Worm (Caenorhabditis elegans) whole organism, early embryonic: ENCODE results near the gene dop-1.
A peak's percentile ranks its signal among the peaks of the same experiment; 100 is the strongest.

ENCODE experiments used
- B0310.2 ChIP-seq: sonication (generic microtip); optimal IDR thresholded peaks from 2 replicates; lab custom pipeline; 2016; ENCODE audit warnings: mild to moderate bottlenecking, missing genetic modification characterization, missing compliant biosample characterization
- F13C5.2 ChIP-seq: sonication (generic microtip); optimal IDR thresholded peaks from 2 replicates; lab custom pipeline; 2017; ENCODE audit warnings: mild to moderate bottlenecking, missing genetic modification characterization, inconsistent platforms, missing compliant biosample characterization
- aly-1 ChIP-seq: sonication (generic microtip); optimal IDR thresholded peaks from 2 replicates; lab custom pipeline; 2016; ENCODE audit warnings: missing genetic modification characterization, missing compliant biosample characterization
- ama-1 ChIP-seq: fragments of 150-350 bp; optimal IDR thresholded peaks from 2 replicates; lab custom pipeline; 2014
- ceh-13 ChIP-seq: fragments of 200-800 bp; sonication (Bioruptor generic); optimal IDR thresholded peaks from 2 replicates; lab custom pipeline; 2018; ENCODE audit warnings: mild to moderate bottlenecking, missing genetic modification characterization, missing compliant biosample characterization
- ceh-36 ChIP-seq: sonication (generic microtip); optimal IDR thresholded peaks from 2 replicates; lab custom pipeline; 2016; ENCODE audit warnings: missing genetic modification characterization, inconsistent platforms, missing compliant biosample characterization
- ets-7 ChIP-seq: sonication (generic microtip); optimal IDR thresholded peaks from 2 replicates; lab custom pipeline; 2016; ENCODE audit warnings: missing genotype, missing genetic modification characterization, missing compliant biosample characterization
- flt-1 ChIP-seq: fragments of 200-800 bp; sonication (Bioruptor generic); IDR thresholded peaks from 2 replicates; pipeline ENCODE4 v1.3.6; 2022; ENCODE audit warnings: missing genetic modification characterization, missing compliant biosample characterization
- hmbx-1 ChIP-seq: sonication (generic microtip); optimal IDR thresholded peaks from 2 replicates; lab custom pipeline; 2016; ENCODE audit warnings: mild to moderate bottlenecking, missing genetic modification characterization, missing compliant biosample characterization
- hmg-4 ChIP-seq: fragments of 200-800 bp; sonication (Bioruptor generic); optimal IDR thresholded peaks from 2 replicates; lab custom pipeline; 2018; ENCODE audit warnings: mild to moderate bottlenecking, missing genetic modification characterization, missing compliant biosample characterization
- hnd-1 ChIP-seq: sonication (generic microtip); optimal IDR thresholded peaks from 2 replicates; lab custom pipeline; 2016; ENCODE audit warnings: missing genetic modification characterization, missing compliant biosample characterization
- pes-1 ChIP-seq: fragments of 200-800 bp; sonication (Bioruptor generic); IDR thresholded peaks from 2 replicates; pipeline ENCODE4 v1.3.6; 2022; ENCODE audit warnings: missing genetic modification reagents, missing genetic modification characterization, missing compliant biosample characterization
- scrt-1 ChIP-seq: fragments of 200-800 bp; sonication (Bioruptor generic); IDR thresholded peaks from 2 replicates; pipeline ENCODE4 v1.3.6; 2022; ENCODE audit warnings: missing genetic modification characterization, missing compliant biosample characterization
- sea-1 ChIP-seq: fragments of 200-800 bp; sonication (Bioruptor generic); conservative IDR thresholded peaks from 2 replicates; pipeline ENCODE4 v1.3.6; 2022; ENCODE audit warnings: missing genetic modification characterization, missing compliant biosample characterization
- tbx-11 ChIP-seq: fragments of 200-800 bp; sonication (Bioruptor generic); IDR thresholded peaks from 2 replicates; pipeline ENCODE4 v1.3.6; 2022; ENCODE audit warnings: missing genetic modification characterization, missing compliant biosample characterization
- tbx-37 ChIP-seq: fragments of 200-800 bp; sonication (Bioruptor generic); conservative IDR thresholded peaks from 2 replicates; pipeline ENCODE4 v1.3.6; 2022; ENCODE audit warnings: missing genetic modification reagents, missing genetic modification characterization, missing compliant biosample characterization
- tra-4 ChIP-seq: sonication (generic microtip); optimal IDR thresholded peaks from 2 replicates; lab custom pipeline; 2017; ENCODE audit warnings: missing genetic modification characterization, missing compliant biosample characterization

Gene dop-1

DNA sequence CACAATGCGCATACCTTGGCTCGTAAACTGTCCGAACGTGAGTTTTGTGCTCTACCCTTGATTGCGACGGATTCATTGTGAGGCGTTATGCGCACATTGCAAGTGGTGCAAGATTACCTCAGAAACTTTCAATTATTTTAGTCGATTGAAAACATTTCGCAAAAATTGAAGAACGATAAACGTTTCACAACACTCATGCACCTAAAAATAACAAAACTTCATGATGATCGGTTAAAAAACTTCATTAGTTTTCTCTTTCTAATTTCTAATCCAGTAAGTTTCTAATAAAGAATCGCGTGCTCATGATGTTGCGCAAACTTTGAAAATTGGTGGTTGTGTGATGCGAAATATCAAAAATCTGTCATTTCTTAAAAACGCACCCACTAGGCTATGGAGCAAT, at the start of gene dop-1:
dop-1 (minus strand) TSS at position 101 of the 400 bp plus-strand sequence.
- TF ChIP-seq scrt-1 (GFP tag; lab: Robert Waterston, UW) (no peak), ama-1 (lab: Kevin White, UChicago) (no peak), aly-1 (tag; lab: Kevin White, UChicago) (no peak), hnd-1 (tag; lab: Kevin White, UChicago) (no peak), hmbx-1 (tag; lab: Kevin White, UChicago) (no peak), sea-1 (GFP tag; lab: Robert Waterston, UW) (no peak), pes-1 (GFP tag; lab: Robert Waterston, UW) (no peak), tra-4 (tag; lab: Kevin White, UChicago) (no peak), tbx-37 (GFP tag; lab: Robert Waterston, UW) (no peak), flt-1 (no peak), B0310.2 (tag; lab: Kevin White, UChicago) (no peak), ceh-36 (no peak)

DNA sequence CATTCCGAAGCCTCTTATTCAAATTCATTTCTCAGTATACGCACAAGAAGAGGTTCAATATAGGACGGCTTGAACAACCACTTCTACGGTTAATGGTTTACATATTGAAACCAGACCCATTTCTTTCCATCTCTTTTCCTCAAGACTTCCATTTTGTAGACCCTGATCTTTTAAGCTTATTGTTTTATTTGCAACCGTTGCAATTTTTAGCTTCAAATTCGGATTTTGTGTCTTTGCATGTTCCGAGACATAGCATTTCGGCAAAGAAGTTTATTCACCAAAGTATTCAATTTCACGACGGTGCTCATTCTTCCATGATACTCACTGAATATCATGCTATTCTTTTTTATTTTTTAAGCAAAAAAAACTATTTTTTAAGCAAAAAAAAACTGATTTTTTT, 47.6 kb upstream of the dop-1 start, which contains the start of gene nmur-3:
nmur-3 (plus strand) TSS at position 301 of the 400 bp plus-strand sequence.
- TF ChIP-seq aly-1 (tag; lab: Kevin White, UChicago) (no peak), B0310.2 (tag; lab: Kevin White, UChicago) (no peak), ets-7 (tag; lab: Kevin White, UChicago) (no peak)

DNA sequence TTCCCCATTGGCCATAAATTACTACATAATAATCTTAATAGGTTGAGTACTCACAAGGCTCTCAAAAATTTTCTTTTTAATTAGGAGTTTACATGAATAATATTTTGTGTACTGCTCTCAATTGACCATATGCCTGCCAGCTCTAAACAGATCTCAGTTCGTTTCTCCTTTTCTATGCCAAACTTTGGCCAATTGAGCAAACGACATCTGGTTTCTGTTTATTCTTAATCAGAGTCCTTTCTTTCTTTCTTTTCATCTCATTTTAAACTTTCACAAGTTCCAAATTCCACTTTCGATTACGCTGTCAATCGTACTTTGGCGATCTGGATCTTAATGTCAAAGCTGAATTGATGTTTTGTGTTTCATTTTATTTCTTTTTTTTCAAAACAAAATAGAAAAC, 45.7 kb upstream of the dop-1 start:
- TF ChIP-seq hnd-1 (tag; lab: Kevin White, UChicago) = no peak
- no peak for TF ChIP-seq B0310.2 (tag; lab: Kevin White, UChicago)
- no peak for TF ChIP-seq ama-1 (lab: Kevin White, UChicago)
- no peak for TF ChIP-seq hmg-4 (GFP tag; lab: Kevin White, UChicago)
- TF ChIP-seq ceh-36 = no peak
- TF ChIP-seq F13C5.2 (tag; lab: Kevin White, UChicago) = no peak
- no peak for TF ChIP-seq pes-1 (GFP tag; lab: Robert Waterston, UW)

DNA sequence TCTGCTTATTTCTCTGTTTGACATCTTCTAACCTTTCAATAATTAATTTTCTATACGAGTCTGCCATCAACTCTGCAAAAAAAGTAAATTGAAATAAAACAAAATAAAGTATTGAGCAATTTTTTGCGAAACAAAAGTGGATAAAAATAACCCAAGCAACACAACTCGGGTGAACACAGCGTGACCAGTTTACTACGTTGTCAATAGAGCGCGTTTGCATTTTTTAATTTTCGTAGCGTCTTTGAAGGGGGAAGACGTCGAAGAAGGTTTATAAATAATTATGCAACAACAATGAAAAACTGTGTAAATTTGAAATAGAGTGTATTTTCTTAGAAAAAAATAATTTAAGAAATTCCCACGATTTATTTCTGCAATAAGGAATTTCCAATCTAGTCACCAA, 43.7 kb upstream of the dop-1 start, which contains the start of gene atg-16.1:
atg-16.1 (minus strand) TSS at position 76 of the 400 bp plus-strand sequence.
- TF ChIP-seq ceh-13 (GFP tag; lab: Kevin White, UChicago) = no peak
- peak; percentile 4 for TF ChIP-seq F13C5.2 (tag; lab: Kevin White, UChicago)

DNA sequence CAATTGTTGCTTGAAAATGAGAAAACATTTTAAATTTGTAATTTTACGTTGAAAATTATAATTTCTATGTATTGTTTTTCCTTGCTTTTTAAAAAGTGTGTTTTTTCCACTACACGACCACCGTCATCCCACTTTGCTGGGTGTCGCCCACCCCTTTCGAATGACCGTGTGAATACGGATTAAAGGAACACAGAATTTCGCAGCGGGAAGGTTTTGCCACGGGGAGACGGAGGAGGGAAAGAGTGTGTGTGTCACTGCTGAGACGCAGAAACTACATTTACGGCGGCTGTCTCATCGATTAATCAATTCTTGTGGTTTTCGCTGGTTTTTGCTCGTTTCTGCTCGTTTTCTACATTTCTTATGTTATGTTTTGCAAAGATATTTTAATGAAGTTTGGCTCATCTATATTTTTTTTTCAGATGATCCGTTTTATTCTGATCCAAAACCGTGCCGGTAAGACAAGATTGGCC, 39.2 kb upstream of the dop-1 start, which contains the start of gene aps-2:
aps-2 (plus strand) TSS at position 420 of the 470 bp plus-strand sequence.
- TF ChIP-seq hmg-4 (GFP tag; lab: Kevin White, UChicago) (peak; percentile 59), F13C5.2 (tag; lab: Kevin White, UChicago) (peak; percentile 76), ama-1 (lab: Kevin White, UChicago) (no peak)

DNA sequence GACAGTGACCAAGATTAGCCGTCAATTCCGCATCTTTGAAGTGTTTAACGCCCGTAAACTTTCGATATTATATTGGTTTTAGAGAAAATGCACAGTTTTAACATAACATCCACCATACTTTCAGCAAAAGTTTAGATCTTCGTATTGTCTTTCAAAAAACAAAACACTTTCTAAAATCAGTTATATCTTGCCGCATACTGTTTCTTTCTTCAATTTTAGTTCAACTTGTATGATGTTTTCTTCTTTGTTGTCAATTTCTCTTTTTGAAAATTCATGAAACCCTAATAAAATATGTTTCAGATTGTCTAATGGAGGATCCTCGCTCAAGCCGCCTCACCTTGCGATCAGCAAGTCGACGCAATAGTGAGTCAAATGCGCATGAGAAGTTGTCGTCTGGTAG, 35.2 kb upstream of the dop-1 start, which contains the start of gene F02E8.4:
F02E8.4 (plus strand) TSS at position 301 of the 400 bp plus-strand sequence.
- TF ChIP-seq ets-7 (tag; lab: Kevin White, UChicago) = no peak
- TF ChIP-seq hnd-1 (tag; lab: Kevin White, UChicago) = no peak
- TF ChIP-seq pes-1 (GFP tag; lab: Robert Waterston, UW) = no peak
- TF ChIP-seq flt-1 = no peak
- TF ChIP-seq aly-1 (tag; lab: Kevin White, UChicago) = no peak
- no peak for TF ChIP-seq ceh-13 (GFP tag; lab: Kevin White, UChicago)
- no peak for TF ChIP-seq F13C5.2 (tag; lab: Kevin White, UChicago)
- no peak for TF ChIP-seq scrt-1 (GFP tag; lab: Robert Waterston, UW)
- no peak for TF ChIP-seq ama-1 (lab: Kevin White, UChicago)
- no peak for TF ChIP-seq tra-4 (tag; lab: Kevin White, UChicago)
- TF ChIP-seq hmg-4 (GFP tag; lab: Kevin White, UChicago) = no peak
- TF ChIP-seq tbx-11 (GFP tag; lab: Robert Waterston, UW) = no peak
- TF ChIP-seq ceh-36 = no peak
- no peak for TF ChIP-seq tbx-37 (GFP tag; lab: Robert Waterston, UW)
- no peak for TF ChIP-seq B0310.2 (tag; lab: Kevin White, UChicago)
- TF ChIP-seq sea-1 (GFP tag; lab: Robert Waterston, UW) = no peak
- TF ChIP-seq hmbx-1 (tag; lab: Kevin White, UChicago) = no peak

DNA sequence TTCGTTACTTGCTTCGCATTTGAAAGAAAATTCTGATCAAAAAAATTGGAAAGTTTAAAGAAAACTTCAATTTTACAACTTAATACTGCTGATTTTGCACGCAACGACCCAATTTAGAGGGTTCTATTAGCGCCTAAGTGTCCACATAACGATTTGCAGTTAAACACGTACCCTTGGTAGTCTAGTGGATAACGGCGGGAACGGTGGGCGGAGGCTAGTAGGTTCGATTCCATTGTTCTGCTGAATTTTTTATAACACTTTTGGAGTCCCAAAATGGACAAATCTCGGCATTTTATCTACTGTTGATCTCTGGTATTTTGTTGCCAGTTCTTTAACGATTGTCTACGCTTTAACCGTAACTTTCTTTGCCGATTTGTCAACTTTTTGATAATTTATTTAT, 34.5 kb upstream of the dop-1 start:
- no peak for TF ChIP-seq B0310.2 (tag; lab: Kevin White, UChicago)
- TF ChIP-seq aly-1 (tag; lab: Kevin White, UChicago) = no peak
- TF ChIP-seq ceh-36 = no peak
- no peak for TF ChIP-seq F13C5.2 (tag; lab: Kevin White, UChicago)
- TF ChIP-seq ama-1 (lab: Kevin White, UChicago) = no peak
- no peak for TF ChIP-seq tbx-11 (GFP tag; lab: Robert Waterston, UW)
- TF ChIP-seq hmg-4 (GFP tag; lab: Kevin White, UChicago) = no peak
- TF ChIP-seq scrt-1 (GFP tag; lab: Robert Waterston, UW) = no peak
- no peak for TF ChIP-seq tra-4 (tag; lab: Kevin White, UChicago)
- TF ChIP-seq pes-1 (GFP tag; lab: Robert Waterston, UW) = no peak
- no peak for TF ChIP-seq hnd-1 (tag; lab: Kevin White, UChicago)
- no peak for TF ChIP-seq flt-1
- TF ChIP-seq tbx-37 (GFP tag; lab: Robert Waterston, UW) = no peak

DNA sequence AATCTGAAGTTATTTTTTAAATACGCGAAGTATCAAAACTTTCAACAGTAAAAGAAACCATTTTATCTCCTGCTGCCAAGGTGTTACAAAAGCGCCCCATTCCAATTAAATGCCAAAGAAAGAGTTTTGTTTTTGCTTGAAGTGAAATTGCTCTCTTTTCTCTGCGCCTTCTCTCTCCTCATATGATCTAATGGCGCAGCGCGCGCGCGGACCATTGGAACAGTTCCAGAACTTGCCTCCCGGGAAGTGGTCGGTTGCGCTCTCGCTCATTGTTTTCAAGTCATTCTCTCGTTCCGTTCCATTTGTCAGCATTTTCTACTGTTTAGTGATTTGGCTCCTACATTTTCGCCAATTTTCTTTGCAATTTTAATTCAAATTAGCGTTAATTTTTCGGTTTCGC, 33.3 kb upstream of the dop-1 start:
- TF ChIP-seq tra-4 (tag; lab: Kevin White, UChicago) = no peak
- no peak for TF ChIP-seq tbx-11 (GFP tag; lab: Robert Waterston, UW)
- TF ChIP-seq ceh-36 = no peak
- TF ChIP-seq tbx-37 (GFP tag; lab: Robert Waterston, UW) = no peak
- TF ChIP-seq pes-1 (GFP tag; lab: Robert Waterston, UW) = no peak
- no peak for TF ChIP-seq B0310.2 (tag; lab: Kevin White, UChicago)
- no peak for TF ChIP-seq hnd-1 (tag; lab: Kevin White, UChicago)
- no peak for TF ChIP-seq F13C5.2 (tag; lab: Kevin White, UChicago)
- TF ChIP-seq hmg-4 (GFP tag; lab: Kevin White, UChicago) = no peak
- no peak for TF ChIP-seq sea-1 (GFP tag; lab: Robert Waterston, UW)
